Worm (Caenorhabditis elegans): Measurements from ENCODE around the gene fbxb-13.

ce11 chrII:1756582-1756981 lies 31.5 kb upstream of the fbxb-13 start, which contains the start of gene fbxb-53:
- TF ChIP-seq fkh-10 (GFP tag; optimal IDR thresholded peaks at IDR 0.05), result no peak
- TF ChIP-seq ZK546.5 (tag; optimal IDR thresholded peaks at IDR 0.05), result no peak
- no peak for TF ChIP-seq pqm-1 (tag; optimal IDR thresholded peaks at IDR 0.05)
- no peak for TF ChIP-seq jun-1 (tag; optimal IDR thresholded peaks at IDR 0.05)
- no peak for TF ChIP-seq nhr-77 (tag; optimal IDR thresholded peaks at IDR 0.05)
- TF ChIP-seq nhr-23 (tag; optimal IDR thresholded peaks at IDR 0.05), result no peak
- no peak for TF ChIP-seq ceh-9 (tag; optimal IDR thresholded peaks at IDR 0.05)
